Fruit fly (Drosophila melanogaster): Measurements from ENCODE around the gene bowl.

Gene bowl

dm6 chr2L:3778157-3779060 is 6.9 kb downstream of the bowl start (continued):
- TF ChIP-seq CG31627 (GFP tag; optimal IDR thresholded peaks at IDR 0.05) (peak; percentile 55), Hr38 (GFP tag; optimal IDR thresholded peaks at IDR 0.05) (no peak), fd59A (GFP tag; optimal IDR thresholded peaks at IDR 0.05) (peak; percentile 78), fd85E (GFP tag; optimal IDR thresholded peaks at IDR 0.05) (peak; percentile 36), CG11294 (GFP tag; IDR thresholded peaks at IDR 0.05) (peak; percentile 42; the same call in 1 of the 2 replicates), pdm3 (GFP tag; optimal IDR thresholded peaks at IDR 0.05) (peak; percentile 51), net (GFP tag; optimal IDR thresholded peaks at IDR 0.05) (peak; percentile 79), dsx (GFP tag; optimal IDR thresholded peaks at IDR 0.05; ENCODE audit: poor library complexity, severe bottlenecking) (peak; percentile 76), Ets96B (tag; optimal IDR thresholded peaks at IDR 0.05) (peak; percentile 87), Lpt (GFP tag; optimal IDR thresholded peaks at IDR 0.05) (peak; percentile 47), CG6276 (GFP tag; optimal IDR thresholded peaks at IDR 0.05) (peak; percentile 71), esn (GFP tag; optimal IDR thresholded peaks at IDR 0.05) (peak; percentile 85), CG1621 (tag; optimal IDR thresholded peaks at IDR 0.05) (peak; percentile 68), CG7368 (GFP tag; optimal IDR thresholded peaks at IDR 0.05) (peak; percentile 31), CG6808 (GFP tag; optimal IDR thresholded peaks at IDR 0.05) (peak; percentile 81), achi (GFP tag; optimal IDR thresholded peaks at IDR 0.05) (peak; percentile 82), CG11902 (GFP tag; optimal IDR thresholded peaks at IDR 0.05) (peak; percentile 63), lz (GFP tag; optimal IDR thresholded peaks at IDR 0.05) (peak; percentile 67), Hr4 (GFP tag; optimal IDR thresholded peaks at IDR 0.05) (peak; percentile 67), Ets21C (GFP tag; optimal IDR thresholded peaks at IDR 0.05) (peak; percentile 60), ss (GFP tag; optimal IDR thresholded peaks at IDR 0.05) (peak; percentile 68 to 71), CG9139 (GFP tag; optimal IDR thresholded peaks at IDR 0.05) (peak; percentile 52), fkh (GFP tag; optimal IDR thresholded peaks at IDR 0.05) (peak; percentile 54), Sox15 (GFP tag; optimal IDR thresholded peaks at IDR 0.05) (peak; percentile 36), CG11762 (GFP tag; optimal IDR thresholded peaks at IDR 0.05; ENCODE audit: insufficient read depth) (peak; percentile 69), CG8119 (GFP tag; IDR thresholded peaks at IDR 0.05) (peak; percentile 77), salr (GFP tag; optimal IDR thresholded peaks at IDR 0.05) (peak; percentile 58 to 68), vri (GFP tag; optimal IDR thresholded peaks at IDR 0.05) (peak; percentile 65), Hr39 (GFP tag; optimal IDR thresholded peaks at IDR 0.05) (peak; percentile 64)

dm6 chr2L:3779143-3779788 is 7.8 kb downstream of the bowl start:
- TF ChIP-seq svp (GFP tag) (peak; percentile 71), Smox (GFP tag; optimal IDR thresholded peaks at IDR 0.05) (peak; percentile 10), eg (GFP tag; IDR thresholded peaks at IDR 0.05) (no peak), Lpt (GFP tag; optimal IDR thresholded peaks at IDR 0.05) (no peak), CG8119 (GFP tag; IDR thresholded peaks at IDR 0.05) (no peak), CG4318 (GFP tag; optimal IDR thresholded peaks at IDR 0.05) (no peak), Met (GFP tag; optimal IDR thresholded peaks at IDR 0.05) (peak; percentile 8), Eip78C (GFP tag) (peak; percentile 80), pdm3 (GFP tag; optimal IDR thresholded peaks at IDR 0.05) (peak; percentile 2), CG11902 (GFP tag; optimal IDR thresholded peaks at IDR 0.05) (no peak), CG3919 (GFP tag; optimal IDR thresholded peaks at IDR 0.05) (no peak), CG10631 (GFP tag; optimal IDR thresholded peaks at IDR 0.05) (peak; percentile 35), acj6 (GFP tag; optimal IDR thresholded peaks at IDR 0.05) (peak; percentile 21), lz (GFP tag; optimal IDR thresholded peaks at IDR 0.05) (peak; percentile 4), CG8632 (GFP tag; optimal IDR thresholded peaks at IDR 0.05) (no peak), esn (GFP tag; optimal IDR thresholded peaks at IDR 0.05) (peak; percentile 38), vri (GFP tag; optimal IDR thresholded peaks at IDR 0.05) (peak; percentile 14), CG34406 (GFP tag; optimal IDR thresholded peaks at IDR 0.05) (peak; percentile 43), net (GFP tag; optimal IDR thresholded peaks at IDR 0.05) (no peak), CG32006 (GFP tag; optimal IDR thresholded peaks at IDR 0.05) (peak; percentile 29), Blimp-1 (GFP tag; optimal IDR thresholded peaks at IDR 0.05) (no peak), Sox102F (GFP tag; optimal IDR thresholded peaks at IDR 0.05) (no peak), Eip75B (GFP tag; optimal IDR thresholded peaks at IDR 0.05) (no peak), Hr4 (GFP tag; optimal IDR thresholded peaks at IDR 0.05) (no peak), salr (GFP tag; optimal IDR thresholded peaks at IDR 0.05) (peak in 1 of 2 experiments; percentile 8), Ets21C (GFP tag; optimal IDR thresholded peaks at IDR 0.05) (no peak), CG6854 (GFP tag; optimal IDR thresholded peaks at IDR 0.05) (no peak)
